Fruit fly (Drosophila melanogaster): ENCODE data around the gene CG5397.

The CG5397 gene

DNA sequence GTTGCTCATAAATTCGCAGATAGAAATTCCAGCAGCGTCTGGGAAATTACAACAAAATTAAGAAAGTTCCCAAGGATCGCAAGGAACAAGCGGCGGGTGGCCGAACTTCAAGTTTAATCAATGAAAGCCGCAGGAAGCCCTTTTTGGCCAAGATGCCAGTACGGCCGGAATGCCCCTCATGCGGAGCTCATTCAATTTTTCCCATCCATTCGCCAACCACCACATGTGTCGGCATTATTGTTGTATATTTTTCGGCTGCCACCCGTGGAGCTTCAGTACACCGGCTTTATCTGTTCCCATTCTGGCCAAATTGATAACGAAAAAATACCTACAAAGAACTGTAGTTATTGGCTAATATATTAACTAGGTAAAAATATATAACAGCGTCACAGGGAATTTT is 28.3 kb upstream of the CG5397 start (continued):
- TF ChIP-seq HLH54F (GFP tag; optimal IDR thresholded peaks at IDR 0.05) = no peak

DNA sequence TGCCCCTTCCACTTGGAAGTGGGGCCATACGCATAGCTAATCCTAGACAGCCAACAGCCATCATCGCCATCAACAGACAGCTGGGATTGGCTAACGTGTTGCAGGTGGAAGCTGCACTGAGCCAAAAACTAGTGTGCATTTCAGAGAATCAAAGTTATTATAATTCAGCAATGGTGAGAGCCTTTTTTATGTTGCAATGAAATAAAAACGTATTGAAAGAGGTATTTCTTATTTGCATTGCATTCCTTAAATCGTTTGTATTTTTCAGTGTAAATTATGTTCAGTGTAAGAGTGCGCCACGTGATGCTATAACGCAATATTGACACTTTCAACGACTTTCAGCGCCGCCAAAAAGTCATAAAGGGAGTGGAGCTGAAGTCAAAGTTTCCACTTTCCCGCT is 26.2 kb upstream of the CG5397 start:
- TF ChIP-seq B-H2 (GFP tag; optimal IDR thresholded peaks at IDR 0.05) = no peak
- no peak for TF ChIP-seq so (GFP tag; IDR thresholded peaks at IDR 0.05)
- peak in 1 of 2 experiments; percentile 11 for TF ChIP-seq Pdp1 (GFP tag; optimal IDR thresholded peaks at IDR 0.05)
- TF ChIP-seq row (GFP tag; IDR thresholded peaks at IDR 0.05) = peak; percentile 35; the same call in 1 of the 3 replicates
- 0 out of 2 replicates have a peak, but pooled peaks have one; percentile 8 for TF ChIP-seq E2f2 (GFP tag; IDR thresholded peaks at IDR 0.05)
- TF ChIP-seq exex (tag; optimal IDR thresholded peaks at IDR 0.05) = no peak
- TF ChIP-seq CG7839 (tag; optimal IDR thresholded peaks at IDR 0.05) = peak; percentile 30
- TF ChIP-seq Ets65A (GFP tag) = peak; percentile 84
- no peak for TF ChIP-seq dpn (GFP tag; optimal IDR thresholded peaks at IDR 0.05)
- TF ChIP-seq CG3281 (GFP tag; optimal IDR thresholded peaks at IDR 0.05) = no peak
- no peak for TF ChIP-seq bab2 (GFP tag; optimal IDR thresholded peaks at IDR 0.05)
- no peak for TF ChIP-seq Kr (GFP tag; optimal IDR thresholded peaks at IDR 0.05)
- TF ChIP-seq D (optimal IDR thresholded peaks at IDR 0.05) = no peak
- no peak for TF ChIP-seq D (GFP tag; optimal IDR thresholded peaks at IDR 0.05)
- no peak for TF ChIP-seq CG10209 (GFP tag; optimal IDR thresholded peaks at IDR 0.05)
- no peak for TF ChIP-seq caup (GFP tag; optimal IDR thresholded peaks at IDR 0.05; ENCODE audit: severe bottlenecking)
- no peak for TF ChIP-seq chn (GFP tag; optimal IDR thresholded peaks at IDR 0.05)
- peak; percentile 33 for TF ChIP-seq CG18599 (GFP tag; optimal IDR thresholded peaks at IDR 0.05)
- no peak for TF ChIP-seq Lpt (GFP tag; optimal IDR thresholded peaks at IDR 0.05)
- TF ChIP-seq CG8478 (optimal IDR thresholded peaks at IDR 0.05) = no peak
- TF ChIP-seq Nf-YC (tag; optimal IDR thresholded peaks at IDR 0.05) = peak; percentile 15
- peak; percentile 26 for TF ChIP-seq CG10979 (tag; optimal IDR thresholded peaks at IDR 0.05)
- no peak for TF ChIP-seq Lim3 (GFP tag; IDR thresholded peaks at IDR 0.05)
- TF ChIP-seq CG14014 (GFP tag; IDR thresholded peaks at IDR 0.05) = no peak
- no peak for TF ChIP-seq lov (optimal IDR thresholded peaks at IDR 0.05)
- no peak for TF ChIP-seq lov (GFP tag; IDR thresholded peaks at IDR 0.05)
- TF ChIP-seq dm (GFP tag; optimal IDR thresholded peaks at IDR 0.05) = no peak
- TF ChIP-seq tio (GFP tag; optimal IDR thresholded peaks at IDR 0.05) = peak; percentile 13
- TF ChIP-seq CG3163 (GFP tag; optimal IDR thresholded peaks at IDR 0.05) = no peak
- TF ChIP-seq bcd (GFP tag; optimal IDR thresholded peaks at IDR 0.05) = no peak
- TF ChIP-seq tap (tag; optimal IDR thresholded peaks at IDR 0.05) = no peak
- peak in 1 of 2 experiments; percentile 56 for TF ChIP-seq eve (GFP tag; optimal IDR thresholded peaks at IDR 0.05)
- no peak for TF ChIP-seq CG7963 (GFP tag; IDR thresholded peaks at IDR 0.05; ENCODE audit: partially characterized antibody)
- peak; percentile 16 for TF ChIP-seq CG4424 (GFP tag; optimal IDR thresholded peaks at IDR 0.05)
- TF ChIP-seq CG15073 (GFP tag; optimal IDR thresholded peaks at IDR 0.05) = no peak
- TF ChIP-seq CG14441 (GFP tag; IDR thresholded peaks at IDR 0.05) = no peak
- TF ChIP-seq E2f1 (GFP tag; IDR thresholded peaks at IDR 0.05) = no peak
- TF ChIP-seq ATbp (GFP tag; optimal IDR thresholded peaks at IDR 0.05) = peak; percentile 44
- TF ChIP-seq CG4820 (GFP tag; optimal IDR thresholded peaks at IDR 0.05) = no peak
- no peak for TF ChIP-seq luna (GFP tag; optimal IDR thresholded peaks at IDR 0.05)
- TF ChIP-seq CG6689 (GFP tag; IDR thresholded peaks at IDR 0.05) = peak; percentile 28; the same call in 1 of the 2 replicates
- no peak for TF ChIP-seq Chrac-16 (GFP tag; optimal IDR thresholded peaks at IDR 0.05)
- TF ChIP-seq CG2129 (GFP tag; IDR thresholded peaks at IDR 0.05; ENCODE audit: partially characterized antibody) = no peak
- TF ChIP-seq ara (GFP tag; IDR thresholded peaks at IDR 0.05) = peak; percentile 30; the same call in 1 of the 2 replicates
- peak; percentile 7 for TF ChIP-seq CG8388 (GFP tag; optimal IDR thresholded peaks at IDR 0.05)
- TF ChIP-seq CG10321 (GFP tag; IDR thresholded peaks at IDR 0.05) = no peak
- no peak for TF ChIP-seq CG1024 (GFP tag; IDR thresholded peaks at IDR 0.05)
- TF ChIP-seq grau (tag; optimal IDR thresholded peaks at IDR 0.05) = peak; percentile 16
- TF ChIP-seq pfk (GFP tag; optimal IDR thresholded peaks at IDR 0.05) = no peak
- no peak for TF ChIP-seq CG5953 (GFP tag; IDR thresholded peaks at IDR 0.05)
